Fruit fly (Drosophila melanogaster) ovary, adult (tissue): ENCODE results near the gene Mat89Ba.

Source experiments
- CG17801 ChIP-seq: fragments of 200-800 bp; optimal IDR thresholded peaks from 2 replicates; lab custom pipeline; 2019; ENCODE audit warnings: missing biosample characterization, mild to moderate bottlenecking, missing genetic modification characterization, moderate library complexity; ENCODE audit not compliant: partially characterized antibody

The Mat89Ba gene

dm6 chr3R:16284481-16284880 is 12.3 kb upstream of the Mat89Ba start:
- no peak for TF ChIP-seq CG17801 (GFP tag; lab: Kevin White, UChicago)

- TF ChIP-seq CG17801 (GFP tag; lab: Kevin White, UChicago) = no peak
These were observed 10.0 kb upstream of the Mat89Ba start for dm6 chr3R:16282080-16282690.

- TF ChIP-seq CG17801 (GFP tag; lab: Kevin White, UChicago) = no peak
These were observed 8.9 kb upstream of the Mat89Ba start for dm6 chr3R:16281033-16281680.

dm6 chr3R:16280003-16280998 is 8.1 kb upstream of the Mat89Ba start:
- peak; percentile 100 for TF ChIP-seq CG17801 (GFP tag; lab: Kevin White, UChicago)

dm6 chr3R:16279382-16279932 is 7.2 kb upstream of the Mat89Ba start:
- TF ChIP-seq CG17801 (GFP tag; lab: Kevin White, UChicago) = no peak

- no peak for TF ChIP-seq CG17801 (GFP tag; lab: Kevin White, UChicago)
These were observed 5.3 kb upstream of the Mat89Ba start for dm6 chr3R:16277543-16277942.

- peak; percentile 64 for TF ChIP-seq CG17801 (GFP tag; lab: Kevin White, UChicago)
These were observed 4.8 kb upstream of the Mat89Ba start for dm6 chr3R:16276992-16277391.

- no peak for TF ChIP-seq CG17801 (GFP tag; lab: Kevin White, UChicago)
These were observed 3.8 kb upstream of the Mat89Ba start for dm6 chr3R:16275890-16276619.

- no peak for TF ChIP-seq CG17801 (GFP tag; lab: Kevin White, UChicago)
These were observed 3.1 kb upstream of the Mat89Ba start for dm6 chr3R:16275329-16275728.

dm6 chr3R:16274534-16274933 is 2.3 kb upstream of the Mat89Ba start:
- TF ChIP-seq CG17801 (GFP tag; lab: Kevin White, UChicago) = no peak

- TF ChIP-seq CG17801 (GFP tag; lab: Kevin White, UChicago) = no peak
These were observed 1.4 kb upstream of the Mat89Ba start for dm6 chr3R:16273503-16274131.

- TF ChIP-seq CG17801 (GFP tag; lab: Kevin White, UChicago) = no peak
These were observed 713 bp upstream of the Mat89Ba start for dm6 chr3R:16272754-16273502.

dm6 chr3R:16266712-16267111 is 5.5 kb downstream of the Mat89Ba start, which contains the start of gene Mst89B:
TSS of gene Mst89B (plus strand) at chr3R:16267012.
- no peak for TF ChIP-seq CG17801 (GFP tag; lab: Kevin White, UChicago)
